Worm (Caenorhabditis elegans) whole organism, midembryonic: ENCODE measurements around the gene egl-43.

Source experiments
- T22C8.4 ChIP-seq: fragments of 200-800 bp; sonication (Bioruptor generic); IDR thresholded peaks from 2 replicates; pipeline ENCODE4 v1.3.6; 2022; ENCODE audit warnings: missing genetic modification characterization, missing compliant biosample characterization
- cog-1 ChIP-seq: sonication (generic microtip); optimal IDR thresholded peaks from 2 replicates; lab custom pipeline; 2016; ENCODE audit warnings: missing genetic modification characterization, missing compliant biosample characterization
- flt-1 ChIP-seq: fragments of 200-800 bp; sonication (Bioruptor generic); IDR thresholded peaks from 2 replicates; pipeline ENCODE4 v1.3.6; 2022; ENCODE audit warnings: missing genetic modification characterization, missing compliant biosample characterization
- klf-2 ChIP-seq: fragments of 200-800 bp; sonication (Bioruptor generic); conservative IDR thresholded peaks from 2 replicates; pipeline ENCODE4 v1.3.6; 2022; ENCODE audit warnings: missing genetic modification reagents, missing genetic modification characterization, missing compliant biosample characterization
- med-1 ChIP-seq: sonication (generic microtip); optimal IDR thresholded peaks from 2 replicates; lab custom pipeline; 2017; ENCODE audit warnings: missing genetic modification characterization, mild to moderate bottlenecking, missing compliant biosample characterization, antibody characterized with exemption, missing genetic modification reagents; ENCODE audit not compliant: insufficient read depth
- ref-1 ChIP-seq: fragments of 200-800 bp; sonication (Bioruptor generic); conservative IDR thresholded peaks from 2 replicates; pipeline ENCODE4 v1.3.6; 2022; ENCODE audit warnings: missing genetic modification reagents, missing genetic modification characterization, missing compliant biosample characterization
- ztf-23 ChIP-seq: fragments of 200-800 bp; sonication (Bioruptor generic); IDR thresholded peaks from 2 replicates; pipeline ENCODE4 v1.3.6; 2022; ENCODE audit warnings: missing genetic modification reagents, missing genetic modification characterization, missing compliant biosample characterization
- ztf-29 ChIP-seq: fragments of 200-800 bp; sonication (Bioruptor generic); IDR thresholded peaks from 2 replicates; pipeline ENCODE4 v1.3.6; 2022; ENCODE audit warnings: missing genetic modification reagents, missing genetic modification characterization, missing compliant biosample characterization

- TF ChIP-seq med-1 (no peak), ref-1 (GFP tag; lab: Robert Waterston, UW) (no peak), flt-1 (GFP tag; lab: Robert Waterston, UW) (no peak), ztf-29 (GFP tag; lab: Robert Waterston, UW) (no peak), klf-2 (GFP tag; lab: Robert Waterston, UW) (no peak), cog-1 (tag; lab: Kevin White, UChicago) (no peak), ztf-23 (no peak), T22C8.4 (GFP tag; lab: Robert Waterston, UW) (no peak)
Measured at ce11 chrII:9931476-9931875, 23.5 kb upstream of the egl-43 start, which contains the start of gene pho-11.
